Worm (Caenorhabditis elegans) whole organism, L1 larva: Measurements from ENCODE around the gene F10E7.5.

Source experiments
- Y116A8C.19 ChIP-seq: sonication (generic microtip); optimal IDR thresholded peaks from 2 replicates; lab custom pipeline; 2016; ENCODE audit warnings: missing compliant biosample characterization, missing genetic modification characterization, borderline replicate concordance
- aly-2 ChIP-seq: fragments of 150-350 bp; optimal IDR thresholded peaks from 2 replicates; lab custom pipeline; 2014; ENCODE audit warnings: missing biosample characterization, missing genetic modification characterization
- elt-2 ChIP-seq: sonication (generic microtip); optimal IDR thresholded peaks from 2 replicates; lab custom pipeline; 2016; ENCODE audit warnings: missing genetic modification characterization, mild to moderate bottlenecking, inconsistent platforms, missing compliant biosample characterization, missing genetic modification reagents
- fkh-10 ChIP-seq: sonication (generic microtip); optimal IDR thresholded peaks from 2 replicates; lab custom pipeline; 2017; ENCODE audit warnings: missing biosample characterization, missing genetic modification reagents, missing genetic modification characterization
- lin-15B ChIP-seq: fragments of 150-350 bp; sonication (generic microtip); optimal IDR thresholded peaks from 3 replicates; lab custom pipeline; 2014; ENCODE audit warnings: missing biosample characterization, missing genetic modification characterization
- lsy-2 ChIP-seq, 2 experiments: fragments of 150-350 bp; optimal IDR thresholded peaks; 2 replicates each; lab custom pipeline; 2014; ENCODE audit warnings: missing biosample characterization in 2 of 2, missing genetic modification characterization in 2 of 2
- nhr-11 ChIP-seq: fragments of 150-350 bp; optimal IDR thresholded peaks from 2 replicates; lab custom pipeline; 2014; ENCODE audit warnings: missing biosample characterization, missing genetic modification characterization
- unc-62 ChIP-seq: fragments of 150-350 bp; optimal IDR thresholded peaks from 2 replicates; lab custom pipeline; 2014; ENCODE audit warnings: missing biosample characterization, missing genetic modification reagents, missing genetic modification characterization

ce11 chrII:7155392-7155791 is 43.6 kb downstream of the F10E7.5 start, which contains the start of gene C27H5.2:
- TF ChIP-seq lin-15B (no peak), fkh-10 (GFP tag; lab: Kevin White, UChicago) (no peak), nhr-11 (no peak), elt-2 (tag; lab: Kevin White, UChicago) (no peak), Y116A8C.19 (tag; lab: Kevin White, UChicago) (no peak), aly-2 (no peak), unc-62 (GFP tag; lab: Kevin White, UChicago) (no peak), lsy-2 (tag; optimal IDR thresholded peaks at IDR 0.05; lab: Kevin White, UChicago) (peak in 1 of 2 experiments; percentile 8)
